Fruit fly (Drosophila melanogaster) whole organism: ENCODE measurements around the gene RpL40.

ENCODE experiments used
- CG8478 ChIP-seq: fragments of >200 bp; optimal IDR thresholded peaks from 2 replicates; lab custom pipeline; 2018; ENCODE audit warnings: inconsistent platforms
- pan ChIP-seq: fragments of >200 bp; optimal IDR thresholded peaks from 2 replicates; lab custom pipeline; 2017
- usp ChIP-seq: fragments of >200 bp; optimal IDR thresholded peaks from 2 replicates; lab custom pipeline; 2017; ENCODE audit warnings: missing biosample characterization, missing genetic modification characterization, mixed read lengths

dm6 chr2L:4222921-4223279 lies 4.6 kb upstream of the RpL40 start:
- TF ChIP-seq pan (lab: Kevin White, UChicago) = no peak
- no peak for TF ChIP-seq usp (GFP tag; lab: Kevin White, UChicago)
- no peak for TF ChIP-seq CG8478 (lab: Kevin White, UChicago)
